Worm (Caenorhabditis elegans): Measurements from ENCODE around the gene C02E7.7.

DNA sequence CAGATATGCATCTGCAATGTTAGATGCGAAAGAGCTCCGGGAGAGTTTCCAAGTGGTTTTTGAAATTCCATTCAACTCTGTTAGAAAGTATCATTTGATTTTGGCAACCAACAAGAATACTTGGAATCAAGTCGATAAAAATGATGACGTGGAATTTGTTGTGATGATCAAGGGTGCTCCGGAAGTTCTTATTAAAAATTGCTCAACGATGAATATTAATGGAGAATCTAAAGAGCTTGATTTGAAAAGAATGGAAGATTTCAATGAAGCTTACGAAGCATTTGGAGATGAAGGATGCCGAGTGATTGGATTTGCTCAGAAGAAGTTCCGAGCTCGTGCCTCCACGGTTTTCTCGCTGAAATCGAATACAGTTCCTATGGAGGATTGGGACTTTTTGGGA, 19.0 kb upstream of the C02E7.7 start:
- no peak for TF ChIP-seq hmg-4 (GFP tag; optimal IDR thresholded peaks at IDR 0.05)
- TF ChIP-seq ceh-13 (GFP tag; optimal IDR thresholded peaks at IDR 0.05): no peak
